Worm (Caenorhabditis elegans) whole organism, L3 larva: ENCODE results near the gene M7.8.

Experiments
- R02D3.7 ChIP-seq: fragments of 150-350 bp; optimal IDR thresholded peaks from 2 replicates; lab custom pipeline; 2014; ENCODE audit warnings: missing biosample characterization, missing genetic modification characterization
- elt-2 ChIP-seq: sonication (generic microtip); optimal IDR thresholded peaks from 2 replicates; lab custom pipeline; 2016; ENCODE audit warnings: missing genetic modification reagents, mild to moderate bottlenecking, missing genetic modification characterization, missing compliant biosample characterization
- eor-1 ChIP-seq, 2 experiments: fragments of 150-350 bp; optimal IDR thresholded peaks; 2 replicates each; lab custom pipeline; 2014 to 2018; ENCODE audit warnings: missing biosample characterization in 2 of 2, missing genetic modification characterization in 2 of 2
- nhr-12 ChIP-seq: fragments of 150-350 bp; optimal IDR thresholded peaks from 2 replicates; lab custom pipeline; 2014; ENCODE audit warnings: missing biosample characterization, missing genetic modification characterization
- nhr-67 ChIP-seq: fragments of 150-350 bp; optimal IDR thresholded peaks from 2 replicates; lab custom pipeline; 2014; ENCODE audit warnings: missing biosample characterization, missing genetic modification characterization
- pqm-1 ChIP-seq: fragments of 150-350 bp; optimal IDR thresholded peaks from 2 replicates; lab custom pipeline; 2017; ENCODE audit warnings: missing biosample characterization, missing genetic modification characterization, inconsistent platforms
- snpc-4 ChIP-seq: fragments of 150-350 bp; optimal IDR thresholded peaks from 2 replicates; lab custom pipeline; 2014; ENCODE audit warnings: missing biosample characterization, missing genetic modification characterization
- ztf-4 ChIP-seq: fragments of 150-350 bp; optimal IDR thresholded peaks from 2 replicates; lab custom pipeline; 2014; ENCODE audit warnings: missing biosample characterization, missing genetic modification characterization

DNA sequence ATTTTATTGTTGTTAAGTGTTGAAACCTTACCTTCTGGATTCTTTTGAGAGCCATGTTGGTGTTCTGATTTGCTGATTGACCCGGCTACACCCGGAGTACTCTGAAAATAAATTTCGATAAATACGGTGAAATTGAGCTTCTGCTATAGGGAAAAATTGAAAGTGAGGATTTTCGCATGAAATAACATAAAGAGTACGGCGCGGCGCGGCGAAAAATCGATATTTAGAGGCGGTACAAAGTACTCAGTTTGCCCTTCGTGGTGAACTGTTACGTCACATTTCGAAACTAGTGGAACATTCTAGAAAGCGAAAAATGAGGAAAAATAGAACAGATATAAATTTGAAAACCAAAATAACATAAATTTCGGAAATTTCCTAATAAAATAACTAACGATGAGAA is 12.7 kb downstream of the M7.8 start, which contains the start of gene let-70:
- TF ChIP-seq snpc-4 (tag; lab: Kevin White, UChicago) (no peak), eor-1 (tag; optimal IDR thresholded peaks at IDR 0.05; lab: Kevin White, UChicago) (no peak), R02D3.7 (tag; lab: Kevin White, UChicago) (no peak), pqm-1 (tag; lab: Kevin White, UChicago) (no peak), elt-2 (no peak), nhr-12 (no peak), ztf-4 (tag; lab: Kevin White, UChicago) (no peak), nhr-67 (tag; lab: Kevin White, UChicago) (no peak)
